Fruit fly (Drosophila melanogaster) whole organism: ENCODE data around the gene Lrr47.

Source experiments
- CG8478 ChIP-seq: fragments of >200 bp; optimal IDR thresholded peaks from 2 replicates; lab custom pipeline; 2018; ENCODE audit warnings: inconsistent platforms
- Dll ChIP-seq: fragments of >200 bp; optimal IDR thresholded peaks from 2 replicates; lab custom pipeline; 2017
- EcR ChIP-seq, 2 experiments: fragments of >200 bp; optimal IDR thresholded peaks; 2 replicates each; lab custom pipeline; 2017; ENCODE audit warnings: missing biosample characterization in 2 of 2, missing genetic modification characterization in 2 of 2, missing genetic modification reagents in 2 of 2
- pan ChIP-seq: fragments of >200 bp; optimal IDR thresholded peaks from 2 replicates; lab custom pipeline; 2017
- psq ChIP-seq: fragments of >200 bp; optimal IDR thresholded peaks from 2 replicates; lab custom pipeline; 2017
- usp ChIP-seq: fragments of >200 bp; optimal IDR thresholded peaks from 2 replicates; lab custom pipeline; 2017; ENCODE audit warnings: missing biosample characterization, missing genetic modification characterization, mixed read lengths

DNA sequence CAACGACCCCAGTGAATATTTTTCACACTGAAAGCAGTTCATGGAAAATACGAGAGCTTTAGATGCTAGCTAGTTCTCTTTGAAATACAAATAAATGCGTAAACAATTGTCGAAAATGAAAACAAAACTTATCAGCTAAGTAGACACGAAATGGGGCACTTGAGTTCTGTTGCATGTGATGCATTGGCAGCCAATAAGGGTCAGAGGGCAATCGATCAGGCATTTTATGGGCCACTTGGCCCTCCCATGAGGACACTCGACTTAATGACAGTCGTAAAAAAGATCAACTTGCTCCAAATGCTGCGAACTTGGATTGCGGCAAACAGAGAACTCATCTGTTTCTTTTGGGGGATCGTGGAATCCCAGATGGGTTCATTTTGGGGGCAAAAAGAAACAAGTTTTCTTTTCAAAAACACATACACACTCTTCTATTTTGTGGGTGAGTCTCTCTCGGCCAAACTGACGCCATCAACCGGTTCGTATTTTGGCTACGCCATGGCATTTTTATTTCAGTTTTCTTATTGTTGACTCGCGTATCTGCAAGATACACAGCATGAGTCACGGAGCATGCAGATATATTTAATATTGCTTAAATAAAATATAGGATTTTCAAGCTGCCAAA lies 13.7 kb upstream of the Lrr47 start:
- TF ChIP-seq CG8478 (no peak), EcR (GFP tag; optimal IDR thresholded peaks at IDR 0.05; lab: Kevin White, UChicago) (no peak), psq (no peak), pan (lab: Kevin White, UChicago) (no peak), Dll (lab: Kevin White, UChicago) (no peak), usp (GFP tag; lab: Kevin White, UChicago) (no peak)
